Fruit fly (Drosophila melanogaster) Kc167 (cell line): ENCODE measurements around the gene ohgt.

Experiments used
- Myc ChIP-seq: fragments of >200 bp; optimal IDR thresholded peaks from 2 replicates; lab custom pipeline; 2017; ENCODE audit warnings: missing external identifiers
- Sin3A ChIP-seq: fragments of >200 bp; optimal IDR thresholded peaks from 2 replicates; lab custom pipeline; 2018; ENCODE audit warnings: missing external identifiers
- h ChIP-seq: fragments of >200 bp; optimal IDR thresholded peaks from 3 replicates; lab custom pipeline; 2018; ENCODE audit warnings: missing external identifiers
- insv ChIP-seq: fragments of >200 bp; optimal IDR thresholded peaks from 3 replicates; lab custom pipeline; 2018; ENCODE audit warnings: missing external identifiers
- psq ChIP-seq: fragments of >200 bp; optimal IDR thresholded peaks from 2 replicates; lab custom pipeline; 2017; ENCODE audit warnings: missing external identifiers
- ttk ChIP-seq: sonication (Bioruptor generic); optimal IDR thresholded peaks from 2 replicates; lab custom pipeline; 2017; ENCODE audit warnings: missing external identifiers

dm6 chr3R:10059952-10060351 is 11.0 kb downstream of the ohgt start, which contains the start of gene Npc2c:
- TF ChIP-seq Myc (no peak), h (lab: Kevin White, UChicago) (no peak), ttk (lab: Kevin White, UChicago) (no peak), insv (lab: Kevin White, UChicago) (no peak), psq (lab: Kevin White, UChicago) (no peak), Sin3A (lab: Kevin White, UChicago) (no peak)
